Fruit fly (Drosophila melanogaster): ENCODE results near the gene mRpL45.

Gene mRpL45

DNA sequence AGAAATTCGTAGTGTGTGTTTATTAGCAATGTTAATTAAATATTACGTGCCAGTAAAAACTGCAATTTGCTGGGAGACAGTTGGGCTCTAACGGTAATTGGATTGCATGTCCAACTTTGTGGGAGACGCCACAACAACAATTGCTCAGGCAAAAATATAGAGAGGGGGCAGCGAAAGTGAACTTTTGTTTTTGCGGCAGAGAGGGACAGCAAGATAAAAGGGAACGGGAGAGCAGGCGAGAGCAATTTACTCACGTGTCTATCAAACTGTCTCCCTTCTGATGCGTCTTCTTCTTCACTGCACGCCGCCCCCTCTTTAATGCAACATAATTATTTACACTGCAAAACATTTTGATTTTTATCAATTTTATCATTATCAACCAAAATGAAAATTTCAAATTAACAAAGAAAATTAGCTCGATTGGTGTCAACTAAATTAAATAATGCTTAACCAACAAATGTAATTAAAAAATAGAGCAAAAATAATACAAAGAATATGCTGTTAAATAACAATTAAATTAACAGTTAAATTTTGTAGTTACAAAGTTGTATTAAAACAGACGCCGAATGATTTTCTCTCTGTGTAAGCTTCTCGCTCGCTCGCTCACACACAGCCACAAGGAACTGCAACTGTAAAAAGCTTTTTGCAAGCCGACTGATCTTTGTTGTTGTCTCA lies 49.1 kb downstream of the mRpL45 start (continued):
- TF ChIP-seq HHEX (GFP tag; optimal IDR thresholded peaks at IDR 0.05) (peak; percentile 71), CG14710 (tag; optimal IDR thresholded peaks at IDR 0.05) (peak; percentile 95), CG11456 (GFP tag; IDR thresholded peaks at IDR 0.05) (0 out of 3 replicates have a peak, but pooled peaks have one; percentile 21), CG2712 (tag; optimal IDR thresholded peaks at IDR 0.05) (peak; percentile 93), CG1602 (GFP tag; optimal IDR thresholded peaks at IDR 0.05) (peak; percentile 75), Blimp-1 (GFP tag; optimal IDR thresholded peaks at IDR 0.05) (peak; percentile 98), Hmx (GFP tag; optimal IDR thresholded peaks at IDR 0.05) (peak; percentile 25), CG6175 (GFP tag; IDR thresholded peaks at IDR 0.05) (no peak), sr (GFP tag; IDR thresholded peaks at IDR 0.05) (no peak), dm (GFP tag; optimal IDR thresholded peaks at IDR 0.05) (peak; percentile 35), CG1233 (GFP tag; optimal IDR thresholded peaks at IDR 0.05) (peak; percentile 88), maf-S (GFP tag; optimal IDR thresholded peaks at IDR 0.05) (peak; percentile 13), CG31224 (GFP tag; IDR thresholded peaks at IDR 0.05) (0 out of 2 replicates have a peak, but pooled peaks have one; percentile 46), H15 (GFP tag; IDR thresholded peaks at IDR 0.05) (peak; percentile 69; the same call in 2 of the 3 replicates), danr (GFP tag; IDR thresholded peaks at IDR 0.05) (0 out of 2 replicates have a peak, but pooled peaks have one; percentile 9), tll (GFP tag; optimal IDR thresholded peaks at IDR 0.05) (no peak), zfh1 (GFP tag; IDR thresholded peaks at IDR 0.05) (peak; percentile 75), seq (GFP tag; IDR thresholded peaks at IDR 0.05) (peak; percentile 54; the same call in 1 of the 2 replicates), Awh (GFP tag; IDR thresholded peaks at IDR 0.05) (peak; percentile 75; the same call in 1 of the 2 replicates), CG6689 (GFP tag; IDR thresholded peaks at IDR 0.05) (peak; percentile 90), pfk (GFP tag; optimal IDR thresholded peaks at IDR 0.05) (no peak), Sin3A (optimal IDR thresholded peaks at IDR 0.05) (no peak), CG16863 (GFP tag; optimal IDR thresholded peaks at IDR 0.05) (peak; percentile 70), GATAe (GFP tag; conservative IDR thresholded peaks at IDR 0.05) (no peak), CG31388 (GFP tag; optimal IDR thresholded peaks at IDR 0.05) (peak; percentile 44), Hr51 (GFP tag; optimal IDR thresholded peaks at IDR 0.05) (peak; percentile 28 to 88), CG32532 (GFP tag; IDR thresholded peaks at IDR 0.05) (0 out of 2 replicates have a peak, but pooled peaks have one; percentile 25), Sry-δ (GFP tag; optimal IDR thresholded peaks at IDR 0.05) (peak; percentile 19), Taf1 (GFP tag; IDR thresholded peaks at IDR 0.05) (0 out of 2 replicates have a peak, but pooled peaks have one; percentile 32), CG12299 (tag; optimal IDR thresholded peaks at IDR 0.05) (no peak), CG4707 (GFP tag; optimal IDR thresholded peaks at IDR 0.05) (peak; percentile 49), CG11560 (tag; IDR thresholded peaks at IDR 0.05) (no peak), ap (GFP tag; IDR thresholded peaks at IDR 0.05) (peak; percentile 61; the same call in 1 of the 2 replicates), nerfin-1 (tag; optimal IDR thresholded peaks at IDR 0.05) (peak; percentile 93), CG6254 (GFP tag; optimal IDR thresholded peaks at IDR 0.05) (peak; percentile 80), kni (GFP tag; optimal IDR thresholded peaks at IDR 0.05) (peak; percentile 12), chif (GFP tag; optimal IDR thresholded peaks at IDR 0.05) (peak; percentile 68 to 84), Doc2 (GFP tag; IDR thresholded peaks at IDR 0.05) (no peak), CG8359 (GFP tag; optimal IDR thresholded peaks at IDR 0.05; ENCODE audit: borderline replicate concordance) (peak; percentile 66), Gsc (GFP tag; IDR thresholded peaks at IDR 0.05) (peak; percentile 62), CG12942 (GFP tag; optimal IDR thresholded peaks at IDR 0.05) (peak; percentile 68), CG10147 (GFP tag; optimal IDR thresholded peaks at IDR 0.05) (peak; percentile 72), CG4360 (GFP tag; IDR thresholded peaks at IDR 0.05) (no peak; the same call in none of the 2 replicates), tio (GFP tag; optimal IDR thresholded peaks at IDR 0.05) (peak; percentile 64), CG15011 (GFP tag; optimal IDR thresholded peaks at IDR 0.05) (peak; percentile 66), trh (GFP tag; optimal IDR thresholded peaks at IDR 0.05) (peak; percentile 21), Atf3 (GFP tag; optimal IDR thresholded peaks at IDR 0.05) (peak; percentile 65), Rx (GFP tag; IDR thresholded peaks at IDR 0.05) (peak; percentile 55), Dad (GFP tag; optimal IDR thresholded peaks at IDR 0.05) (peak; percentile 13)
